Worm (Caenorhabditis elegans) whole organism, young adult: ENCODE measurements around the gene arrd-24.

Experiments
- B0261.1 ChIP-seq: sonication (generic microtip); optimal IDR thresholded peaks from 2 replicates; lab custom pipeline; 2016; ENCODE audit warnings: mild to moderate bottlenecking, missing genetic modification characterization, moderate library complexity, missing compliant biosample characterization
- C06A6.2 ChIP-seq: fragments of 200-800 bp; sonication (Bioruptor generic); conservative IDR thresholded peaks from 2 replicates; pipeline ENCODE4 v1.3.6; 2022; ENCODE audit warnings: missing genetic modification characterization, missing compliant biosample characterization
- F23B12.7 ChIP-seq: sonication (generic microtip); optimal IDR thresholded peaks from 2 replicates; lab custom pipeline; 2017; ENCODE audit warnings: missing genetic modification characterization, mild to moderate bottlenecking, missing compliant biosample characterization, antibody characterized with exemption, moderate library complexity; ENCODE audit not compliant: insufficient read depth
- F37B4.10 ChIP-seq: fragments of 200-800 bp; sonication (Bioruptor generic); IDR thresholded peaks from 2 replicates; pipeline ENCODE4 v1.3.6; 2022; ENCODE audit warnings: missing genetic modification characterization, missing compliant biosample characterization
- F57C9.4 ChIP-seq: sonication (generic microtip); optimal IDR thresholded peaks from 2 replicates; lab custom pipeline; 2017; ENCODE audit warnings: mild to moderate bottlenecking, missing genetic modification characterization, missing compliant biosample characterization
- T26A5.8 ChIP-seq: sonication (generic microtip); optimal IDR thresholded peaks from 2 replicates; lab custom pipeline; 2016; ENCODE audit warnings: missing genetic modification characterization, missing compliant biosample characterization
- Y53F4B.3 ChIP-seq: fragments of 200-800 bp; sonication (Bioruptor generic); IDR thresholded peaks from 2 replicates; pipeline ENCODE4 v1.3.6; 2022; ENCODE audit warnings: missing genetic modification reagents, missing genetic modification characterization, missing compliant biosample characterization
- Y53G8AR.9 ChIP-seq: fragments of 200-800 bp; sonication (Bioruptor generic); conservative IDR thresholded peaks from 2 replicates; pipeline ENCODE4 v1.3.6; 2022; ENCODE audit warnings: missing genetic modification reagents, missing genetic modification characterization, missing compliant biosample characterization
- Y95B8A.8 ChIP-seq: fragments of 200-800 bp; sonication (Bioruptor generic); IDR thresholded peaks from 2 replicates; pipeline ENCODE4 v1.3.6; 2022; ENCODE audit warnings: missing genetic modification reagents, missing genetic modification characterization, missing compliant biosample characterization
- akir-1 ChIP-seq: fragments of 200-800 bp; sonication (Bioruptor generic); optimal IDR thresholded peaks from 2 replicates; lab custom pipeline; 2018; ENCODE audit warnings: mild to moderate bottlenecking, missing genetic modification characterization, moderate library complexity, missing compliant biosample characterization
- aptf-3 ChIP-seq: fragments of 200-800 bp; sonication (Bioruptor generic); IDR thresholded peaks from 2 replicates; pipeline ENCODE4 v1.3.6; 2022; ENCODE audit warnings: missing genetic modification characterization, missing compliant biosample characterization
- atf-7 ChIP-seq: sonication (generic microtip); optimal IDR thresholded peaks from 2 replicates; lab custom pipeline; 2017; ENCODE audit warnings: mild to moderate bottlenecking, missing genetic modification characterization, missing compliant biosample characterization
- attf-3 ChIP-seq: fragments of 200-800 bp; sonication (Bioruptor generic); conservative IDR thresholded peaks from 2 replicates; pipeline ENCODE4 v1.3.6; 2022; ENCODE audit warnings: missing genetic modification reagents, missing genetic modification characterization, missing compliant biosample characterization
- bed-1 ChIP-seq: fragments of 200-800 bp; sonication (Bioruptor generic); IDR thresholded peaks from 2 replicates; pipeline ENCODE4 v1.3.6; 2022; ENCODE audit warnings: missing genetic modification reagents, missing genetic modification characterization, missing compliant biosample characterization
- bed-2 ChIP-seq: fragments of 200-800 bp; sonication (Bioruptor generic); IDR thresholded peaks from 2 replicates; pipeline ENCODE4 v1.3.6; 2022; ENCODE audit warnings: missing genetic modification reagents, missing genetic modification characterization, missing compliant biosample characterization
- cebp-1 ChIP-seq, 2 experiments: fragments of 200-800 bp in 1 of 2; sonication (Bioruptor generic) in 1 of 2; sonication (generic microtip) in 1 of 2; IDR thresholded peaks in 1 of 2; optimal IDR thresholded peaks in 1 of 2; 2 replicates each; pipeline versions ENCODE4 v1.3.6 to Lab custom; 2017 to 2022; ENCODE audit warnings: missing compliant biosample characterization in 2 of 2, missing genetic modification characterization in 2 of 2, mild to moderate bottlenecking in 1 of 2, missing genetic modification reagents in 1 of 2, moderate library complexity in 1 of 2
- ceh-79 ChIP-seq: sonication (generic microtip); optimal IDR thresholded peaks from 2 replicates; lab custom pipeline; 2017; ENCODE audit warnings: mild to moderate bottlenecking, missing genetic modification characterization, missing compliant biosample characterization
- ceh-91 ChIP-seq: fragments of 200-800 bp; sonication (Bioruptor generic); IDR thresholded peaks from 2 replicates; pipeline ENCODE4 v1.3.6; 2022; ENCODE audit warnings: missing genetic modification reagents, missing genetic modification characterization, missing compliant biosample characterization
- dpff-1 ChIP-seq: sonication (generic microtip); optimal IDR thresholded peaks from 2 replicates; lab custom pipeline; 2017; ENCODE audit warnings: mild to moderate bottlenecking, missing genetic modification characterization, missing compliant biosample characterization
- egl-44 ChIP-seq: fragments of 200-800 bp; sonication (Bioruptor generic); IDR thresholded peaks from 2 replicates; pipeline ENCODE4 v1.3.6; 2022; ENCODE audit warnings: missing genetic modification reagents, missing genetic modification characterization, missing compliant biosample characterization
- egrh-3 ChIP-seq: fragments of 200-800 bp; sonication (Bioruptor generic); IDR thresholded peaks from 2 replicates; pipeline ENCODE4 v1.3.6; 2022; ENCODE audit warnings: missing genetic modification reagents, missing genetic modification characterization, missing compliant biosample characterization
- ekl-4 ChIP-seq: fragments of 200-800 bp; sonication (Bioruptor generic); IDR thresholded peaks from 2 replicates; pipeline ENCODE4 v1.3.6; 2022; ENCODE audit warnings: missing genetic modification reagents, missing genetic modification characterization, missing compliant biosample characterization
- gei-17 ChIP-seq: fragments of 200-800 bp; sonication (Bioruptor generic); optimal IDR thresholded peaks from 2 replicates; lab custom pipeline; 2018; ENCODE audit warnings: mild to moderate bottlenecking, missing genetic modification characterization, missing compliant biosample characterization
- hlh-12 ChIP-seq: sonication (generic microtip); optimal IDR thresholded peaks from 2 replicates; lab custom pipeline; 2016; ENCODE audit warnings: missing genetic modification characterization, missing compliant biosample characterization
- hmg-20 ChIP-seq: fragments of 200-800 bp; sonication (Bioruptor generic); IDR thresholded peaks from 2 replicates; pipeline ENCODE4 v1.3.6; 2022; ENCODE audit warnings: missing genetic modification reagents, missing genetic modification characterization, missing compliant biosample characterization
- hrde-1 ChIP-seq: sonication (generic microtip); optimal IDR thresholded peaks from 2 replicates; lab custom pipeline; 2016; ENCODE audit warnings: missing genetic modification characterization, mild to moderate bottlenecking, missing compliant biosample characterization, moderate library complexity, missing genotype, missing genetic modification reagents, borderline replicate concordance
- lag-1 ChIP-seq: fragments of 200-800 bp; sonication (Bioruptor generic); IDR thresholded peaks from 2 replicates; pipeline ENCODE4 v1.3.6; 2022; ENCODE audit warnings: missing genetic modification reagents, missing genetic modification characterization, missing compliant biosample characterization
- lin-35 ChIP-seq, 3 experiments: fragments of 150-350 bp in 2 of 3; sonication (generic microtip) in 1 of 3; optimal IDR thresholded peaks; 2 replicates each; lab custom pipeline; 2014 to 2018; ENCODE audit warnings: missing biosample characterization in 3 of 3, missing genetic modification characterization in 3 of 3, missing genetic modification reagents in 3 of 3
- lin-54 ChIP-seq: fragments of 200-800 bp; sonication (Bioruptor generic); optimal IDR thresholded peaks from 2 replicates; lab custom pipeline; 2018; ENCODE audit warnings: mild to moderate bottlenecking, missing genetic modification characterization, missing compliant biosample characterization
- lir-1 ChIP-seq: fragments of 200-800 bp; sonication (Bioruptor generic); conservative IDR thresholded peaks from 2 replicates; pipeline ENCODE4 v1.3.6; 2022; ENCODE audit warnings: missing genetic modification reagents, missing genetic modification characterization, missing compliant biosample characterization
- lsl-1 ChIP-seq: fragments of 200-800 bp; sonication (Bioruptor generic); optimal IDR thresholded peaks from 2 replicates; lab custom pipeline; 2018; ENCODE audit warnings: mild to moderate bottlenecking, missing genetic modification characterization, moderate library complexity, missing compliant biosample characterization
- madf-3 ChIP-seq: fragments of 200-800 bp; sonication (Bioruptor generic); IDR thresholded peaks from 2 replicates; pipeline ENCODE4 v1.3.6; 2022; ENCODE audit warnings: missing genetic modification reagents, missing genetic modification characterization, missing compliant biosample characterization
- nfya-1 ChIP-seq: sonication (generic microtip); optimal IDR thresholded peaks from 2 replicates; lab custom pipeline; 2017; ENCODE audit warnings: antibody characterized with exemption, missing compliant biosample characterization, missing genetic modification characterization, borderline replicate concordance; ENCODE audit not compliant: insufficient read depth
- nfya-2 ChIP-seq: fragments of 200-800 bp; sonication (Bioruptor generic); IDR thresholded peaks from 2 replicates; pipeline ENCODE4 v1.3.6; 2022; ENCODE audit warnings: missing genetic modification reagents, missing genetic modification characterization, missing compliant biosample characterization
- nfyb-1 ChIP-seq: fragments of 200-800 bp; sonication (Bioruptor generic); IDR thresholded peaks from 2 replicates; pipeline ENCODE4 v1.3.6; 2022; ENCODE audit warnings: missing genetic modification reagents, missing genetic modification characterization, missing compliant biosample characterization
- nhr-27 ChIP-seq: fragments of 200-800 bp; sonication (Bioruptor generic); optimal IDR thresholded peaks from 2 replicates; lab custom pipeline; 2018; ENCODE audit warnings: mild to moderate bottlenecking, missing genetic modification characterization, moderate library complexity, missing compliant biosample characterization
- nhr-90 ChIP-seq: sonication (generic microtip); optimal IDR thresholded peaks from 2 replicates; lab custom pipeline; 2016; ENCODE audit warnings: missing genotype, mild to moderate bottlenecking, missing genetic modification characterization, missing compliant biosample characterization
- rec-8 ChIP-seq, 2 experiments: sonication (generic microtip); optimal IDR thresholded peaks; 2 replicates each; lab custom pipeline; 2016; ENCODE audit warnings: mild to moderate bottlenecking in 2 of 2, missing genetic modification characterization in 2 of 2, missing genetic modification reagents in 2 of 2, missing genotype in 2 of 2, missing biosample characterization in 1 of 2, missing compliant biosample characterization in 1 of 2, moderate library complexity in 1 of 2
- sdz-38 ChIP-seq: sonication (generic microtip); optimal IDR thresholded peaks from 2 replicates; lab custom pipeline; 2016; ENCODE audit warnings: missing genotype, missing genetic modification characterization, missing compliant biosample characterization
- sea-2 ChIP-seq: fragments of 200-800 bp; sonication (Bioruptor generic); IDR thresholded peaks from 2 replicates; pipeline ENCODE4 v1.3.6; 2022; ENCODE audit warnings: missing genetic modification characterization, missing compliant biosample characterization
- somi-1 ChIP-seq: fragments of 200-800 bp; sonication (Bioruptor generic); optimal IDR thresholded peaks from 2 replicates; lab custom pipeline; 2018; ENCODE audit warnings: mild to moderate bottlenecking, missing genetic modification characterization, missing compliant biosample characterization
- tbp1 ChIP-seq: fragments of 200-800 bp; sonication (Bioruptor generic); optimal IDR thresholded peaks from 2 replicates; lab custom pipeline; 2018; ENCODE audit warnings: mild to moderate bottlenecking, missing genetic modification characterization, missing compliant biosample characterization
- unc-130 ChIP-seq: sonication (generic microtip); optimal IDR thresholded peaks from 2 replicates; lab custom pipeline; 2016; ENCODE audit warnings: missing genetic modification reagents, missing genetic modification characterization, missing compliant biosample characterization
- zfh-2 ChIP-seq: fragments of 200-800 bp; sonication (Bioruptor generic); conservative IDR thresholded peaks from 2 replicates; pipeline ENCODE4 v1.3.6; 2022; ENCODE audit warnings: missing genetic modification reagents, missing genetic modification characterization, missing compliant biosample characterization
- ztf-26 ChIP-seq: sonication (generic microtip); optimal IDR thresholded peaks from 2 replicates; lab custom pipeline; 2017; ENCODE audit warnings: missing genetic modification characterization, missing compliant biosample characterization
- ztf-28 ChIP-seq: fragments of 200-800 bp; sonication (Bioruptor generic); IDR thresholded peaks from 2 replicates; pipeline ENCODE4 v1.3.6; 2022; ENCODE audit warnings: missing genetic modification reagents, missing genetic modification characterization, missing compliant biosample characterization
- ztf-6 ChIP-seq: fragments of 200-800 bp; sonication (Bioruptor generic); IDR thresholded peaks from 2 replicates; pipeline ENCODE4 v1.3.6; 2022; ENCODE audit warnings: missing genetic modification reagents, missing genetic modification characterization, missing compliant biosample characterization

arrd-24 gene

DNA sequence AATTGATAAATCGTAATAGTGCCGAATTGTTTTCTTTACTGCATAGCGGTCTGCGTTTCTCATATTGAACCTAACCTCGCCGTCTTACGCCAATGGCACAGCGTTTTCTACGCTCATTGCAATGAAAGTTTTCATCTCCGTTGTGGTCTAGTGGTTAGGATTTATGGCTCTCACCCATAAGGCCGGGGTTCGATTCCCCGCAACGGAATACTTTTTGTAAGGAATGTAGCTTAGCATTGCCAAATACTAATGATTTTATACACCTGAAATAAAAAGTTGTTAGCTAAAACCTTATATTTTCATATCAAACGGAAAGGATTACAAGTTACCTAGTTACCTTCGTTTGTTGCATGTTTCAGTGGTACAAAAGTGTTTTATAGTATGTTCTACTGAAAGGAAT, 35.5 kb upstream of the arrd-24 start (continued):
- TF ChIP-seq ceh-91 (GFP tag; lab: Robert Waterston, UW) (no peak), rec-8 (tag; optimal IDR thresholded peaks at IDR 0.05; lab: Kevin White, UChicago) (peak; percentile 70 to 85), dpff-1 (no peak), ceh-79 (tag; lab: Kevin White, UChicago) (peak; percentile 51), somi-1 (peak; percentile 77), gei-17 (peak; percentile 68), unc-130 (GFP tag; lab: Kevin White, UChicago) (peak; percentile 31), lin-35 (GFP tag; optimal IDR thresholded peaks at IDR 0.05; lab: Kevin White, UChicago) (peak in 1 of 3 experiments; percentile 74), ztf-26 (tag; lab: Kevin White, UChicago) (peak; percentile 57), akir-1 (GFP tag; lab: Kevin White, UChicago) (no peak), egrh-3 (GFP tag; lab: Robert Waterston, UW) (no peak; the same call in 1 of the 2 replicates), Y53F4B.3 (no peak), C06A6.2 (GFP tag; lab: Robert Waterston, UW) (0 out of 2 replicates have a peak, but pooled peaks have one; percentile 34), lir-1 (GFP tag; lab: Robert Waterston, UW) (peak; percentile 68), Y53G8AR.9 (GFP tag; lab: Robert Waterston, UW) (peak; percentile 63; the same call in 1 of the 2 replicates), cebp-1 (GFP tag; IDR thresholded peaks at IDR 0.05; lab: Robert Waterston, UW) (peak; percentile 44; the same call in 1 of the 2 replicates), cebp-1 (tag; optimal IDR thresholded peaks at IDR 0.05; lab: Kevin White, UChicago) (peak; percentile 77), hlh-12 (peak; percentile 55), nfyb-1 (GFP tag; lab: Robert Waterston, UW) (peak; percentile 84), bed-1 (GFP tag; lab: Robert Waterston, UW) (no peak), nhr-27 (tag; lab: Kevin White, UChicago) (no peak), F57C9.4 (tag; lab: Kevin White, UChicago) (no peak), hrde-1 (tag; lab: Kevin White, UChicago) (peak; percentile 67), Y95B8A.8 (GFP tag; lab: Robert Waterston, UW) (no peak), egl-44 (peak; percentile 73), nfya-1 (no peak), ekl-4 (peak; percentile 73; the same call in 1 of the 2 replicates), zfh-2 (no peak), F23B12.7 (tag; lab: Kevin White, UChicago) (peak; percentile 72), sea-2 (GFP tag; lab: Robert Waterston, UW) (no peak), aptf-3 (0 out of 2 replicates have a peak, but pooled peaks have one; percentile 58), lin-54 (GFP tag; lab: Kevin White, UChicago) (no peak), lsl-1 (no peak), ztf-28 (peak; percentile 38; the same call in 1 of the 2 replicates), F37B4.10 (GFP tag; lab: Robert Waterston, UW) (no peak), bed-2 (GFP tag; lab: Robert Waterston, UW) (no peak), tbp1 (GFP tag; lab: Kevin White, UChicago) (peak; percentile 98), madf-3 (GFP tag; lab: Robert Waterston, UW) (0 out of 2 replicates have a peak, but pooled peaks have one; percentile 18), sdz-38 (tag; lab: Kevin White, UChicago) (no peak), nfya-2 (GFP tag; lab: Robert Waterston, UW) (no peak), ztf-6 (GFP tag; lab: Robert Waterston, UW) (peak; percentile 15; the same call in 1 of the 2 replicates), T26A5.8 (tag; lab: Kevin White, UChicago) (peak; percentile 10), atf-7 (tag; lab: Kevin White, UChicago) (peak; percentile 75), hmg-20 (GFP tag; lab: Robert Waterston, UW) (peak; percentile 68; the same call in 1 of the 2 replicates), attf-3 (GFP tag; lab: Robert Waterston, UW) (0 out of 2 replicates have a peak, but pooled peaks have one; percentile 10), B0261.1 (tag; lab: Kevin White, UChicago) (peak; percentile 98), lag-1 (0 out of 2 replicates have a peak, but pooled peaks have one; percentile 73), nhr-90 (tag; lab: Kevin White, UChicago) (peak; percentile 71)
